Fruit fly (Drosophila melanogaster) whole organism, pupa: ENCODE data around the gene Pldn.

Experiments
- CG32121 ChIP-seq: fragments of 200-800 bp; sonication (Bioruptor generic); IDR thresholded peaks from 2 replicates; pipeline ENCODE4 v1.3.6; 2022; ENCODE audit warnings: missing biosample characterization, missing genetic modification characterization
- fd96Ca ChIP-seq: fragments of 200-800 bp; sonication (Bioruptor generic); IDR thresholded peaks from 3 replicates; pipeline ENCODE4 v1.3.6; 2022; ENCODE audit warnings: missing biosample characterization, missing genetic modification characterization

- TF ChIP-seq CG32121 (GFP tag; lab: Robert Waterston, UW) (no peak), fd96Ca (GFP tag; lab: Robert Waterston, UW) (no peak)
Measured at dm6 chr3L:11717993-11718392, 26.8 kb upstream of the Pldn start.
